Worm (Caenorhabditis elegans) whole organism, L1 larva: ENCODE data around the gene otub-1.

Experiments used
- C04F5.9 ChIP-seq: sonication (generic microtip); optimal IDR thresholded peaks from 2 replicates; lab custom pipeline; 2016; ENCODE audit warnings: missing genetic modification characterization, missing compliant biosample characterization
- Y116A8C.19 ChIP-seq: sonication (generic microtip); optimal IDR thresholded peaks from 2 replicates; lab custom pipeline; 2016; ENCODE audit warnings: missing compliant biosample characterization, missing genetic modification characterization, borderline replicate concordance
- alr-1 ChIP-seq: fragments of 200-800 bp; sonication (Bioruptor generic); optimal IDR thresholded peaks from 2 replicates; lab custom pipeline; 2018; ENCODE audit warnings: borderline replicate concordance, mild to moderate bottlenecking, missing genetic modification characterization, missing compliant biosample characterization
- aly-2 ChIP-seq: fragments of 150-350 bp; optimal IDR thresholded peaks from 2 replicates; lab custom pipeline; 2014; ENCODE audit warnings: missing biosample characterization, missing genetic modification characterization
- blmp-1 ChIP-seq: fragments of 150-350 bp; optimal IDR thresholded peaks from 2 replicates; lab custom pipeline; 2014; ENCODE audit warnings: missing biosample characterization, missing genetic modification characterization
- ceh-63 ChIP-seq: fragments of 200-800 bp; sonication (Bioruptor generic); optimal IDR thresholded peaks from 2 replicates; lab custom pipeline; 2018; ENCODE audit warnings: mild to moderate bottlenecking, missing genetic modification characterization, missing compliant biosample characterization
- ceh-8 ChIP-seq: fragments of 200-800 bp; sonication (Bioruptor generic); optimal IDR thresholded peaks from 2 replicates; lab custom pipeline; 2018; ENCODE audit warnings: mild to moderate bottlenecking, missing genetic modification characterization, moderate library complexity, missing compliant biosample characterization
- ceh-90 ChIP-seq: sonication (generic microtip); optimal IDR thresholded peaks from 2 replicates; lab custom pipeline; 2016; ENCODE audit warnings: missing genetic modification characterization, missing compliant biosample characterization
- efl-1 ChIP-seq, 4 experiments: fragments of 150-350 bp; optimal IDR thresholded peaks in 3 of 4; peaks in 1 of 4; 1 replicate in 1 of 4; 2 replicates in 3 of 4; lab custom pipeline; 2014; ENCODE audit warnings: missing biosample characterization in 2 of 4, missing genetic modification characterization in 2 of 4, missing genetic modification reagents in 2 of 4
- efl-3 ChIP-seq: fragments of 200-800 bp; sonication (Bioruptor generic); optimal IDR thresholded peaks from 2 replicates; lab custom pipeline; 2018; ENCODE audit warnings: mild to moderate bottlenecking, missing genetic modification characterization, missing compliant biosample characterization
- elt-2 ChIP-seq: sonication (generic microtip); optimal IDR thresholded peaks from 2 replicates; lab custom pipeline; 2016; ENCODE audit warnings: missing genetic modification characterization, mild to moderate bottlenecking, inconsistent platforms, missing compliant biosample characterization, missing genetic modification reagents
- ets-5 ChIP-seq: fragments of 200-800 bp; sonication (Bioruptor generic); IDR thresholded peaks from 2 replicates; pipeline ENCODE4 v1.3.6; 2022; ENCODE audit warnings: missing genetic modification characterization, missing compliant biosample characterization
- fkh-8 ChIP-seq: sonication (generic microtip); optimal IDR thresholded peaks from 2 replicates; lab custom pipeline; 2016; ENCODE audit warnings: mild to moderate bottlenecking, missing genetic modification characterization, missing compliant biosample characterization
- grh-1 ChIP-seq: fragments of 200-800 bp; sonication (Bioruptor generic); IDR thresholded peaks from 2 replicates; pipeline ENCODE4 v1.3.6; 2022; ENCODE audit warnings: missing genetic modification reagents, missing genetic modification characterization, missing compliant biosample characterization
- hlh-17 ChIP-seq: fragments of 200-800 bp; sonication (Bioruptor generic); optimal IDR thresholded peaks from 2 replicates; lab custom pipeline; 2018; ENCODE audit warnings: missing genetic modification characterization, mild to moderate bottlenecking, missing compliant biosample characterization, moderate library complexity, borderline replicate concordance
- isw-1 ChIP-seq: fragments of 200-800 bp; sonication (Bioruptor generic); IDR thresholded peaks from 2 replicates; pipeline ENCODE4 v1.3.6; 2022; ENCODE audit warnings: missing genetic modification characterization, missing compliant biosample characterization
- lin-13 ChIP-seq: fragments of 150-350 bp; optimal IDR thresholded peaks from 2 replicates; lab custom pipeline; 2014; ENCODE audit warnings: missing biosample characterization, missing genetic modification reagents, missing genetic modification characterization
- lin-14 ChIP-seq: fragments of 200-800 bp; sonication (Bioruptor generic); optimal IDR thresholded peaks from 2 replicates; lab custom pipeline; 2018; ENCODE audit warnings: mild to moderate bottlenecking, missing genetic modification characterization, moderate library complexity, missing compliant biosample characterization
- lin-15B ChIP-seq: fragments of 150-350 bp; sonication (generic microtip); optimal IDR thresholded peaks from 3 replicates; lab custom pipeline; 2014; ENCODE audit warnings: missing biosample characterization, missing genetic modification characterization
- lin-35 ChIP-seq, 2 experiments: fragments of 150-350 bp; optimal IDR thresholded peaks; 2 replicates each; lab custom pipeline; 2014; ENCODE audit warnings: missing biosample characterization in 2 of 2, missing genetic modification characterization in 2 of 2, missing genetic modification reagents in 2 of 2
- lin-39 ChIP-seq: fragments of 150-350 bp; optimal IDR thresholded peaks from 2 replicates; lab custom pipeline; 2014; ENCODE audit warnings: missing biosample characterization, missing genetic modification reagents, missing genetic modification characterization
- mef-2 ChIP-seq: fragments of 150-350 bp; optimal IDR thresholded peaks from 2 replicates; lab custom pipeline; 2014; ENCODE audit warnings: missing biosample characterization, missing genetic modification characterization
- nhr-11 ChIP-seq: fragments of 150-350 bp; optimal IDR thresholded peaks from 2 replicates; lab custom pipeline; 2014; ENCODE audit warnings: missing biosample characterization, missing genetic modification characterization
- nhr-12 ChIP-seq: sonication (generic microtip); optimal IDR thresholded peaks from 2 replicates; lab custom pipeline; 2017; ENCODE audit warnings: missing biosample characterization, missing genetic modification characterization
- nhr-19 ChIP-seq: fragments of 200-800 bp; sonication (Bioruptor generic); conservative IDR thresholded peaks from 2 replicates; pipeline ENCODE4 v1.3.6; 2022; ENCODE audit warnings: missing genetic modification characterization, missing compliant biosample characterization
- nhr-237 ChIP-seq: fragments of 150-350 bp; optimal IDR thresholded peaks from 2 replicates; lab custom pipeline; 2014; ENCODE audit warnings: missing biosample characterization, missing genetic modification characterization
- nhr-76 ChIP-seq: sonication (generic microtip); optimal IDR thresholded peaks from 2 replicates; lab custom pipeline; 2017; ENCODE audit warnings: missing biosample characterization, missing genetic modification characterization
- nhr-77 ChIP-seq: fragments of 150-350 bp; optimal IDR thresholded peaks from 2 replicates; lab custom pipeline; 2014; ENCODE audit warnings: missing biosample characterization, missing genetic modification characterization
- pag-3 ChIP-seq: sonication (generic microtip); optimal IDR thresholded peaks from 2 replicates; lab custom pipeline; 2017; ENCODE audit warnings: missing genetic modification characterization, mild to moderate bottlenecking, missing compliant biosample characterization, antibody characterized with exemption, borderline replicate concordance; ENCODE audit not compliant: insufficient read depth
- pax-3 ChIP-seq: fragments of 200-800 bp; sonication (Bioruptor generic); optimal IDR thresholded peaks from 2 replicates; lab custom pipeline; 2018; ENCODE audit warnings: mild to moderate bottlenecking, missing genetic modification characterization, moderate library complexity, missing compliant biosample characterization
- pqm-1 ChIP-seq: sonication (generic microtip); optimal IDR thresholded peaks from 3 replicates; lab custom pipeline; 2017; ENCODE audit warnings: missing biosample characterization, missing genetic modification characterization
- rnt-1 ChIP-seq: sonication (generic microtip); optimal IDR thresholded peaks from 2 replicates; lab custom pipeline; 2016; ENCODE audit warnings: mild to moderate bottlenecking, missing genetic modification characterization, moderate library complexity, missing compliant biosample characterization
- snpc-4 ChIP-seq: fragments of 150-350 bp; optimal IDR thresholded peaks from 2 replicates; lab custom pipeline; 2014; ENCODE audit warnings: missing biosample characterization, missing genetic modification characterization
- sox-4 ChIP-seq: sonication (generic microtip); optimal IDR thresholded peaks from 2 replicates; lab custom pipeline; 2016; ENCODE audit warnings: missing genetic modification characterization, missing compliant biosample characterization
- sptf-1 ChIP-seq: fragments of 150-350 bp; optimal IDR thresholded peaks from 2 replicates; lab custom pipeline; 2014; ENCODE audit warnings: missing biosample characterization, missing genetic modification characterization
- sup-37 ChIP-seq: fragments of 200-800 bp; sonication (Bioruptor generic); optimal IDR thresholded peaks from 2 replicates; lab custom pipeline; 2018; ENCODE audit warnings: mild to moderate bottlenecking, missing genetic modification characterization, missing compliant biosample characterization
- swsn-7 ChIP-seq: sonication (generic microtip); optimal IDR thresholded peaks from 2 replicates; lab custom pipeline; 2016; ENCODE audit warnings: missing genetic modification characterization, missing compliant biosample characterization
- tlp-1 ChIP-seq: fragments of 150-350 bp; optimal IDR thresholded peaks from 2 replicates; lab custom pipeline; 2014; ENCODE audit warnings: missing biosample characterization, missing genetic modification characterization
- unc-130 ChIP-seq: fragments of 150-350 bp; optimal IDR thresholded peaks from 2 replicates; lab custom pipeline; 2017; ENCODE audit warnings: missing biosample characterization, missing genetic modification characterization, inconsistent platforms
- unc-62 ChIP-seq: fragments of 150-350 bp; optimal IDR thresholded peaks from 2 replicates; lab custom pipeline; 2014; ENCODE audit warnings: missing biosample characterization, missing genetic modification reagents, missing genetic modification characterization
- unc-86 ChIP-seq: sonication (generic microtip); optimal IDR thresholded peaks from 2 replicates; lab custom pipeline; 2016; ENCODE audit warnings: missing genetic modification characterization, missing compliant biosample characterization
- unc-98 ChIP-seq: fragments of 200-800 bp; sonication (Bioruptor generic); IDR thresholded peaks from 2 replicates; pipeline ENCODE4 v1.3.6; 2022; ENCODE audit warnings: missing genetic modification characterization, missing compliant biosample characterization
- ztf-11 ChIP-seq, 2 experiments: sonication (generic microtip); optimal IDR thresholded peaks; 2 replicates each; lab custom pipeline; 2016 to 2017; ENCODE audit warnings: missing genetic modification characterization in 2 of 2, missing biosample characterization in 1 of 2, missing compliant biosample characterization in 1 of 2
- ztf-4 ChIP-seq: fragments of 150-350 bp; optimal IDR thresholded peaks from 2 replicates; lab custom pipeline; 2014; ENCODE audit warnings: missing biosample characterization, missing genetic modification characterization

The otub-1 gene

ce11 chrV:15071015-15071810 lies 5.1 kb downstream of the otub-1 start, which contains the start of gene unc-76 (continued):
- TF ChIP-seq nhr-76: no peak
- peak; percentile 92 for TF ChIP-seq unc-86
- TF ChIP-seq unc-130 (tag; lab: Kevin White, UChicago): peak; percentile 19
- no peak for TF ChIP-seq ceh-90 (tag; lab: Kevin White, UChicago)
- TF ChIP-seq sox-4 (tag; lab: Kevin White, UChicago): peak; percentile 14
- peak; percentile 36 for TF ChIP-seq blmp-1
- TF ChIP-seq nhr-77: peak; percentile 71
- TF ChIP-seq ceh-63 (GFP tag; lab: Kevin White, UChicago): no peak
- TF ChIP-seq grh-1 (GFP tag; lab: Robert Waterston, UW): no peak
- TF ChIP-seq nhr-237 (tag; lab: Kevin White, UChicago): peak; percentile 77
- no peak for TF ChIP-seq alr-1 (tag; lab: Kevin White, UChicago)
- TF ChIP-seq hlh-17: no peak
- peak; percentile 63 for TF ChIP-seq nhr-11 (tag; lab: Kevin White, UChicago)
- TF ChIP-seq fkh-8: peak; percentile 95
- peak; percentile 62 for TF ChIP-seq lin-13
- peak; percentile 76 to 80 for TF ChIP-seq efl-1 (optimal IDR thresholded peaks at IDR 0.05; lab: Kevin White, UChicago)
- TF ChIP-seq efl-1 (GFP tag; optimal IDR thresholded peaks at IDR 0.05 in 1 of 2; lab: Kevin White, UChicago): peak; percentile 52 to 94
- peak; percentile 90 for TF ChIP-seq swsn-7 (tag; lab: Kevin White, UChicago)
- no peak for TF ChIP-seq unc-62 (GFP tag; lab: Kevin White, UChicago)
- no peak for TF ChIP-seq C04F5.9 (tag; lab: Kevin White, UChicago)
- TF ChIP-seq isw-1 (GFP tag; lab: Robert Waterston, UW): peak; percentile 68
- TF ChIP-seq ets-5: no peak
- TF ChIP-seq lin-35 (GFP tag; optimal IDR thresholded peaks at IDR 0.05; lab: Kevin White, UChicago): peak; percentile 38 to 70
- no peak for TF ChIP-seq tlp-1
- peak; percentile 81 for TF ChIP-seq nhr-19
- peak in 1 of 2 experiments; percentile 58 for TF ChIP-seq ztf-11 (tag; optimal IDR thresholded peaks at IDR 0.05; lab: Kevin White, UChicago)
- no peak for TF ChIP-seq efl-3 (GFP tag; lab: Kevin White, UChicago)
- TF ChIP-seq sptf-1 (tag; lab: Kevin White, UChicago): no peak
- TF ChIP-seq pax-3 (tag; lab: Kevin White, UChicago): peak; percentile 88
- peak; percentile 55 for TF ChIP-seq mef-2 (tag; lab: Kevin White, UChicago)
- no peak for TF ChIP-seq Y116A8C.19
- peak; percentile 41 for TF ChIP-seq aly-2
- TF ChIP-seq rnt-1: peak; percentile 95
- TF ChIP-seq lin-15B: peak; percentile 29
- TF ChIP-seq elt-2: no peak
- TF ChIP-seq pag-3 (tag; lab: Kevin White, UChicago): no peak
- no peak for TF ChIP-seq unc-98 (GFP tag; lab: Robert Waterston, UW)
- TF ChIP-seq snpc-4: peak; percentile 40
- peak; percentile 58 for TF ChIP-seq ceh-8
- TF ChIP-seq sup-37: no peak
- TF ChIP-seq ztf-4 (tag; lab: Kevin White, UChicago): peak; percentile 53
- no peak for TF ChIP-seq nhr-12 (tag; lab: Kevin White, UChicago)
- no peak for TF ChIP-seq pqm-1

- no peak for TF ChIP-seq lin-39 (tag; lab: Kevin White, UChicago)
- peak; percentile 64 for TF ChIP-seq lin-14 (GFP tag; lab: Kevin White, UChicago)
- TF ChIP-seq, all 84 proteins: peak for 1
Measured at ce11 chrV:15072738-15073137, 6.6 kb downstream of the otub-1 start.
